Fruit fly (Drosophila melanogaster): ENCODE results near the gene Pi3K92E.
A peak's percentile ranks its signal among the peaks of the same experiment; 100 is the strongest.

The Pi3K92E gene

dm6 chr3R:20587630-20588479 is 46.7 kb downstream of the Pi3K92E start, which contains the start of gene Septin2 (continued):
- TF ChIP-seq Blimp-1 (GFP tag; optimal IDR thresholded peaks at IDR 0.05) (peak; percentile 79), CG32532 (GFP tag; IDR thresholded peaks at IDR 0.05) (peak; percentile 28; the same call in 1 of the 2 replicates), CG1603 (tag; optimal IDR thresholded peaks at IDR 0.05) (peak; percentile 47), CG6791 (GFP tag; IDR thresholded peaks at IDR 0.05; ENCODE audit: partially characterized antibody) (no peak), CG17568 (GFP tag; optimal IDR thresholded peaks at IDR 0.05) (peak; percentile 77), CG31365 (tag; optimal IDR thresholded peaks at IDR 0.05) (peak; percentile 24), Fer3 (tag; optimal IDR thresholded peaks at IDR 0.05) (peak; percentile 69), CG7357 (GFP tag; IDR thresholded peaks at IDR 0.05) (0 out of 3 replicates have a peak, but pooled peaks have one; percentile 49), D19B (GFP tag; optimal IDR thresholded peaks at IDR 0.05) (peak; percentile 32), Hmx (GFP tag; optimal IDR thresholded peaks at IDR 0.05) (peak; percentile 12), CG17802 (tag; optimal IDR thresholded peaks at IDR 0.05) (peak; percentile 66), CG17612 (GFP tag; IDR thresholded peaks at IDR 0.05) (no peak), CG34224 (GFP tag; IDR thresholded peaks at IDR 0.05; ENCODE audit: partially characterized antibody) (no peak), sc (optimal IDR thresholded peaks at IDR 0.05) (no peak), sc (GFP tag; optimal IDR thresholded peaks at IDR 0.05) (peak; percentile 79), cwo (GFP tag; optimal IDR thresholded peaks at IDR 0.05) (peak; percentile 73), Lpt (GFP tag; optimal IDR thresholded peaks at IDR 0.05) (no peak), nom (GFP tag; optimal IDR thresholded peaks at IDR 0.05) (peak; percentile 83), Awh (GFP tag; IDR thresholded peaks at IDR 0.05) (peak; percentile 51; the same call in 1 of the 2 replicates), seq (GFP tag; IDR thresholded peaks at IDR 0.05) (peak; percentile 62), grau (tag; optimal IDR thresholded peaks at IDR 0.05) (peak; percentile 83), CG15514 (GFP tag; optimal IDR thresholded peaks at IDR 0.05) (peak; percentile 49), luna (GFP tag; optimal IDR thresholded peaks at IDR 0.05) (no peak), CG4820 (GFP tag; optimal IDR thresholded peaks at IDR 0.05) (peak; percentile 82), CTCF (GFP tag; optimal IDR thresholded peaks at IDR 0.05) (peak; percentile 55), row (GFP tag; IDR thresholded peaks at IDR 0.05) (peak; percentile 70), CG42726 (GFP tag; IDR thresholded peaks at IDR 0.05; ENCODE audit: partially characterized antibody) (no peak), hb (GFP tag; IDR thresholded peaks at IDR 0.05; ENCODE audit: partially characterized antibody) (no peak), CoRest (tag; optimal IDR thresholded peaks at IDR 0.05) (peak; percentile 82), CG3995 (GFP tag; optimal IDR thresholded peaks at IDR 0.05) (no peak), sd (tag; optimal IDR thresholded peaks at IDR 0.05) (no peak), CG12769 (tag; optimal IDR thresholded peaks at IDR 0.05) (no peak)

DNA sequence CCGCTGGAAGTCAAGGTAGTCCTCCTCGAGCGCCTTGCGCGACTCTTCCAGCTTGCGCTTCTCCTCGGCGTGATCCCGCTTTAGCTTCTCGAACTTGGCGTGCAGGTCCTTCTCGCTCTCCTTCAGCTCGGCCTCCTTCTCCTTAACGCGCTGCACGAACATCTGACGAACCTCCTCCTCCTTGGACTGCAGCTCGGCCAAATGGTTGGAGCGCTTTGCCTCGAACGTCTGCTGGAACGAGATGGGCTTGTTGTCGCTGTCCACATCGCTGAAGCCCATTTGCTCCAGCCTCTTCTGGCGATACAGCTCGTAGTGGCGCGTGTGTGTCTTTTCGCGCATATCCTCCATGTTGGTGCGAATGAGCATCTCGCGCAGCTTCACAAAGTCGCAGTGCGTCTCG is 48.1 kb downstream of the Pi3K92E start:
- TF ChIP-seq CG8478 (optimal IDR thresholded peaks at IDR 0.05): peak; percentile 57
- TF ChIP-seq Ets65A (GFP tag): peak; percentile 55
- no peak for TF ChIP-seq Max (GFP tag; optimal IDR thresholded peaks at IDR 0.05)

DNA sequence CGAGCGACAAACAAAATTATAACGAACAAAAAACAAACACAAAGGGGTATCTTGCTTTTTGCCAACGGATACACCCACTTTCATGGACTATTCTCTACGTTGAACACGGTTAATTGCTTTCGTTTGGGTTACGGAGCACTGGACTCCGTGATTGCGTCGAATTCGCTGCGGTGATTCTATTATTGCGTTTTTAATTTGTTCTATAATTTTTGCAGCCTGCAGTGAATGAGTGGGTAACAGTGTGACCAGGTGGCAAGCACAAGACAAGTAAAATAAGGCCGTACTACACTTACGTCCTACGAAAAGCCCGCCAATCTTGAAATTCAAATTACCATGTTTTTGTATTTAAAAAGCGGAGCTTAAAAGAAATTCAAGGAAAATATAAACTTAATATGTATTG is 49.0 kb downstream of the Pi3K92E start, which contains the start of gene CG16953:
Gene CG16953, minus strand, starts transcription at position 268 of the 400 bp plus-strand sequence.
- no peak for TF ChIP-seq CG4404 (GFP tag; IDR thresholded peaks at IDR 0.05)
- peak; percentile 38; the same call in 1 of the 2 replicates for TF ChIP-seq MBD-R2 (GFP tag; IDR thresholded peaks at IDR 0.05)
- TF ChIP-seq rib (GFP tag; IDR thresholded peaks at IDR 0.05): no peak
- TF ChIP-seq lmd (GFP tag; IDR thresholded peaks at IDR 0.05): no peak
- no peak for TF ChIP-seq Sin3A (optimal IDR thresholded peaks at IDR 0.05)
- peak; percentile 20 for TF ChIP-seq CG15514 (GFP tag; optimal IDR thresholded peaks at IDR 0.05)
- no peak for TF ChIP-seq CG3065 (GFP tag; optimal IDR thresholded peaks at IDR 0.05)
- peak; percentile 41 for TF ChIP-seq CG13624 (GFP tag; optimal IDR thresholded peaks at IDR 0.05)
- no peak for TF ChIP-seq tx (GFP tag; optimal IDR thresholded peaks at IDR 0.05)
- no peak for TF ChIP-seq CG30020 (tag; optimal IDR thresholded peaks at IDR 0.05)
- no peak for TF ChIP-seq kah (GFP tag; optimal IDR thresholded peaks at IDR 0.05)
- no peak for TF ChIP-seq CG7786 (GFP tag; optimal IDR thresholded peaks at IDR 0.05)
- no peak for TF ChIP-seq hbn (GFP tag; IDR thresholded peaks at IDR 0.05; ENCODE audit: partially characterized antibody)
- TF ChIP-seq phol (tag; optimal IDR thresholded peaks at IDR 0.05): peak; percentile 12
- TF ChIP-seq BEAF-32 (GFP tag; optimal IDR thresholded peaks at IDR 0.05): peak; percentile 21
- peak; percentile 64 for TF ChIP-seq pzg (GFP tag; optimal IDR thresholded peaks at IDR 0.05)

All from whole organism, embryonic.